Fruit fly (Drosophila melanogaster): ENCODE results near the gene ifc.

ifc gene

DNA sequence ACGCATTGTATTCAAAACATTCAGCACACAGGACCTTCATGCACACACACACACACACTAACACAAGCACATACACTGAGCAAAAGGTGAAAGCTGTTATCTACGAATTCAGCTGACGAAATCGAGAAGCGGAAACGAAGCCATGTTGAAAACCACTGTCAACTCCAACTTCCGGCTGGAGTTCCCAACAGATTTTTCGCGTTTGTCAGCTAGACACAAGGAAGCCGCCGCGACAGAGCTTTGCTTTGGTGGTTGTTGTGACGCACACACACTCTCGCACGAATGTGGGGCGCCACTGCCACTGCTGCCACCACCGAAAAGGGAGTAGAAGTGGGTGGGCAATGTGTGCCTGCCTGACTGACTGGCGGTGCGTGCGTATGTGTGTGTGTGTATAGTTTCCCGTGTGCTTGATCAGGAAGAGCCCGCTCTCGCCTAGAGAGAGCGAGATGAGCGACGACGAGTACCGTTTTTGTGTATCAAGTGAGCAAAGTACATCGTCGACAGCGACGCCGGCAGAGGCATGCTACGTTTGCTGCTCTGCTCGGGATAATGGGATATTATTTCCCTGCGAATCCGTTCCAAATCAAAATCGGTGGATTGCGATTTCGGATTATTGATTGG, 11.6 kb downstream of the ifc start (continued):
- no peak for TF ChIP-seq dati (GFP tag; IDR thresholded peaks at IDR 0.05)
- TF ChIP-seq CG12104 (GFP tag; optimal IDR thresholded peaks at IDR 0.05): no peak
- TF ChIP-seq Doc3 (GFP tag; IDR thresholded peaks at IDR 0.05; ENCODE audit: partially characterized antibody): no peak
- no peak for TF ChIP-seq zen2 (GFP tag; IDR thresholded peaks at IDR 0.05; ENCODE audit: partially characterized antibody)
- no peak for TF ChIP-seq CG18011 (GFP tag; optimal IDR thresholded peaks at IDR 0.05)
- peak; percentile 52 for TF ChIP-seq CG32767 (GFP tag; IDR thresholded peaks at IDR 0.05)
- no peak for TF ChIP-seq luna (GFP tag; optimal IDR thresholded peaks at IDR 0.05)
- TF ChIP-seq CG17361 (GFP tag; IDR thresholded peaks at IDR 0.05): peak; percentile 30; the same call in 1 of the 3 replicates
- no peak for TF ChIP-seq unc-4 (GFP tag; IDR thresholded peaks at IDR 0.05; ENCODE audit: partially characterized antibody)
- TF ChIP-seq B-H2 (GFP tag; optimal IDR thresholded peaks at IDR 0.05): no peak
- TF ChIP-seq schlank (tag; optimal IDR thresholded peaks at IDR 0.05): peak; percentile 59
- peak; percentile 32; the same call in 1 of the 3 replicates for TF ChIP-seq Dbx (GFP tag; IDR thresholded peaks at IDR 0.05)
- TF ChIP-seq Dip3 (GFP tag; optimal IDR thresholded peaks at IDR 0.05): peak; percentile 14
- no peak for TF ChIP-seq sc (optimal IDR thresholded peaks at IDR 0.05)
- no peak for TF ChIP-seq sc (GFP tag; optimal IDR thresholded peaks at IDR 0.05)
- peak; percentile 83 for TF ChIP-seq CG18599 (GFP tag; optimal IDR thresholded peaks at IDR 0.05)
- no peak for TF ChIP-seq NC2β (GFP tag; optimal IDR thresholded peaks at IDR 0.05)
- peak; percentile 51 for TF ChIP-seq Mes4 (GFP tag; optimal IDR thresholded peaks at IDR 0.05)
- TF ChIP-seq lmd (GFP tag; IDR thresholded peaks at IDR 0.05): no peak
- TF ChIP-seq C15 (GFP tag; IDR thresholded peaks at IDR 0.05): no peak
- peak; percentile 43 for TF ChIP-seq CG8924 (tag; optimal IDR thresholded peaks at IDR 0.05)
- peak; percentile 37 for TF ChIP-seq Deaf1 (tag; optimal IDR thresholded peaks at IDR 0.05)
- no peak for TF ChIP-seq CG11093 (GFP tag; IDR thresholded peaks at IDR 0.05)
- TF ChIP-seq CG17612 (GFP tag; IDR thresholded peaks at IDR 0.05): no peak
- no peak for TF ChIP-seq da (GFP tag; optimal IDR thresholded peaks at IDR 0.05)
- peak; percentile 11 for TF ChIP-seq CG17829 (tag; optimal IDR thresholded peaks at IDR 0.05)
- no peak for TF ChIP-seq CG4617 (GFP tag; optimal IDR thresholded peaks at IDR 0.05; ENCODE audit: borderline replicate concordance)
- no peak for TF ChIP-seq Kr (GFP tag; optimal IDR thresholded peaks at IDR 0.05)
- peak; percentile 6 for TF ChIP-seq CG9437 (GFP tag; optimal IDR thresholded peaks at IDR 0.05)
- peak; percentile 90 for TF ChIP-seq kah (GFP tag; optimal IDR thresholded peaks at IDR 0.05)
- no peak for TF ChIP-seq slou (GFP tag; optimal IDR thresholded peaks at IDR 0.05)
- TF ChIP-seq Oaz (GFP tag; IDR thresholded peaks at IDR 0.05): no peak
- TF ChIP-seq seq (GFP tag; IDR thresholded peaks at IDR 0.05): no peak
- TF ChIP-seq CG10979 (tag; optimal IDR thresholded peaks at IDR 0.05): peak; percentile 37
- TF ChIP-seq CG17802 (tag; optimal IDR thresholded peaks at IDR 0.05): no peak
- TF ChIP-seq CG31388 (GFP tag; optimal IDR thresholded peaks at IDR 0.05): no peak
- peak; percentile 79 for TF ChIP-seq nom (GFP tag; optimal IDR thresholded peaks at IDR 0.05)
- TF ChIP-seq Bgb (GFP tag; IDR thresholded peaks at IDR 0.05; ENCODE audit: partially characterized antibody): no peak
- peak; percentile 27 for TF ChIP-seq CG6689 (GFP tag; IDR thresholded peaks at IDR 0.05)
- no peak for TF ChIP-seq CG14965 (GFP tag; optimal IDR thresholded peaks at IDR 0.05; ENCODE audit: borderline replicate concordance)
- no peak for TF ChIP-seq Poxn (GFP tag; IDR thresholded peaks at IDR 0.05)
- TF ChIP-seq Scr (GFP tag; IDR thresholded peaks at IDR 0.05; ENCODE audit: partially characterized antibody): no peak
- no peak for TF ChIP-seq Hr51 (GFP tag; optimal IDR thresholded peaks at IDR 0.05)
- TF ChIP-seq CG14050 (GFP tag; IDR thresholded peaks at IDR 0.05): no peak
- TF ChIP-seq sd (tag; optimal IDR thresholded peaks at IDR 0.05): no peak
- TF ChIP-seq lola (GFP tag; optimal IDR thresholded peaks at IDR 0.05): peak in 1 of 3 experiments; percentile 44
- TF ChIP-seq ara (GFP tag; IDR thresholded peaks at IDR 0.05): no peak
- peak; percentile 48 for TF ChIP-seq Side (GFP tag; optimal IDR thresholded peaks at IDR 0.05)
- no peak for TF ChIP-seq MBD-R2 (GFP tag; IDR thresholded peaks at IDR 0.05)
- peak; percentile 15; the same call in 1 of the 2 replicates for TF ChIP-seq E2f2 (GFP tag; IDR thresholded peaks at IDR 0.05)

Data from whole organism, embryonic.